Worm (Caenorhabditis elegans) whole organism, L4/young adult: Measurements from ENCODE around the gene F16G10.14.

Source experiments
- W03F9.2 ChIP-seq: fragments of 150-350 bp; optimal IDR thresholded peaks from 2 replicates; lab custom pipeline; 2014; ENCODE audit warnings: missing biosample characterization, missing genetic modification characterization
- dao-5 ChIP-seq: sonication (generic microtip); optimal IDR thresholded peaks from 2 replicates; lab custom pipeline; 2016; ENCODE audit warnings: missing genotype, missing genetic modification characterization, moderate library complexity, missing compliant biosample characterization

- TF ChIP-seq dao-5 (tag; lab: Kevin White, UChicago) (no peak), W03F9.2 (tag; lab: Kevin White, UChicago) (no peak)
Observed at ce11 chrII:2415439-2415838, 16.7 kb upstream of the F16G10.14 start, which contains the start of gene fbxa-4.
